Fruit fly (Drosophila melanogaster) whole organism, pupa: ENCODE measurements around the gene CG4998.

Experiments
- CG13204 ChIP-seq: fragments of 200-800 bp; sonication (Bioruptor generic); optimal IDR thresholded peaks from 2 replicates; lab custom pipeline; 2018; ENCODE audit warnings: missing biosample characterization, mild to moderate bottlenecking, missing genetic modification characterization, moderate library complexity
- CG15710 ChIP-seq: fragments of 200-800 bp; sonication (Bioruptor generic); optimal IDR thresholded peaks from 2 replicates; lab custom pipeline; 2018; ENCODE audit warnings: missing biosample characterization, mild to moderate bottlenecking, missing genetic modification characterization, moderate library complexity
- CG8159 ChIP-seq: fragments of 200-800 bp; sonication (Bioruptor generic); optimal IDR thresholded peaks from 3 replicates; lab custom pipeline; 2018; ENCODE audit warnings: missing biosample characterization, mild to moderate bottlenecking, missing genetic modification characterization, moderate library complexity
- CG8301 ChIP-seq: fragments of 200-800 bp; sonication (Bioruptor generic); optimal IDR thresholded peaks from 2 replicates; lab custom pipeline; 2018; ENCODE audit warnings: missing biosample characterization, mild to moderate bottlenecking, missing genetic modification characterization
- EcR ChIP-seq: fragments of 200-800 bp; sonication (Bioruptor generic); optimal IDR thresholded peaks from 3 replicates; lab custom pipeline; 2019; ENCODE audit warnings: missing biosample characterization, missing genetic modification characterization, mild to moderate bottlenecking, moderate library complexity, missing genetic modification reagents
- Ets98B ChIP-seq: fragments of 200-800 bp; sonication (Bioruptor generic); IDR thresholded peaks from 2 replicates; pipeline ENCODE4 v1.3.6; 2022; ENCODE audit warnings: missing biosample characterization, missing genetic modification characterization
- fd96Ca ChIP-seq: fragments of 200-800 bp; sonication (Bioruptor generic); IDR thresholded peaks from 3 replicates; pipeline ENCODE4 v1.3.6; 2022; ENCODE audit warnings: missing biosample characterization, missing genetic modification characterization

- TF ChIP-seq CG15710 (tag; lab: Kevin White, UChicago) (no peak), fd96Ca (GFP tag; lab: Robert Waterston, UW) (no peak), CG8301 (no peak), Ets98B (GFP tag; lab: Robert Waterston, UW) (no peak), CG8159 (no peak), EcR (GFP tag; lab: Kevin White, UChicago) (no peak), CG13204 (no peak)
These were observed 48.0 kb upstream of the CG4998 start, which contains the start of gene CG13045 for dm6 chr3L:16290850-16291249.
